Fruit fly (Drosophila melanogaster): ENCODE results near the gene CG2004.
A peak's percentile ranks its signal among the peaks of the same experiment; 100 is the strongest.

CG2004 gene

dm6 chrX:8714064-8715046 lies at the start of gene CG2004, which contains the start of gene CG1785 (continued):
- TF ChIP-seq exex (tag; optimal IDR thresholded peaks at IDR 0.05) (peak; percentile 29), CG3281 (GFP tag; optimal IDR thresholded peaks at IDR 0.05) (peak; percentile 87), fu2 (GFP tag; optimal IDR thresholded peaks at IDR 0.05) (peak; percentile 77), caup (GFP tag; optimal IDR thresholded peaks at IDR 0.05; ENCODE audit: severe bottlenecking) (peak; percentile 89), prd (optimal IDR thresholded peaks at IDR 0.05) (no peak), prd (GFP tag; IDR thresholded peaks at IDR 0.05) (peak; percentile 97), CG15601 (tag; optimal IDR thresholded peaks at IDR 0.05) (peak; percentile 77), hb (GFP tag; IDR thresholded peaks at IDR 0.05; ENCODE audit: partially characterized antibody) (peak; percentile 62; the same call in 1 of the 3 replicates), abd-A (tag; optimal IDR thresholded peaks at IDR 0.05) (peak; percentile 67), CG13424 (tag; optimal IDR thresholded peaks at IDR 0.05) (peak; percentile 91), CHES-1-like (GFP tag; optimal IDR thresholded peaks at IDR 0.05) (peak; percentile 72), CG12744 (GFP tag; optimal IDR thresholded peaks at IDR 0.05) (peak; percentile 85), CG2678 (tag; optimal IDR thresholded peaks at IDR 0.05) (peak; percentile 89), CG4282 (GFP tag; optimal IDR thresholded peaks at IDR 0.05) (peak; percentile 37), sug (tag; optimal IDR thresholded peaks at IDR 0.05) (peak; percentile 89), CG3726 (GFP tag; IDR thresholded peaks at IDR 0.05) (peak; percentile 90), amos (GFP tag; IDR thresholded peaks at IDR 0.05; ENCODE audit: partially characterized antibody) (peak; percentile 63), CG12659 (GFP tag; optimal IDR thresholded peaks at IDR 0.05) (peak; percentile 95), Med (GFP tag) (peak; percentile 92), gro (GFP tag; optimal IDR thresholded peaks at IDR 0.05) (peak; percentile 17), CG2116 (GFP tag; optimal IDR thresholded peaks at IDR 0.05) (peak; percentile 80), z (GFP tag; IDR thresholded peaks at IDR 0.05) (no peak), CG15514 (GFP tag; optimal IDR thresholded peaks at IDR 0.05) (peak; percentile 87), Scr (GFP tag; IDR thresholded peaks at IDR 0.05; ENCODE audit: partially characterized antibody) (peak; percentile 80), CG17802 (tag; optimal IDR thresholded peaks at IDR 0.05) (peak; percentile 56), CG16815 (GFP tag; optimal IDR thresholded peaks at IDR 0.05) (peak; percentile 90), CG10654 (GFP tag; optimal IDR thresholded peaks at IDR 0.05) (peak; percentile 88), CG31224 (GFP tag; IDR thresholded peaks at IDR 0.05) (peak; percentile 89), ham (GFP tag; IDR thresholded peaks at IDR 0.05) (peak; percentile 84), Max (GFP tag; optimal IDR thresholded peaks at IDR 0.05) (peak; percentile 95), CG17361 (GFP tag; IDR thresholded peaks at IDR 0.05) (peak; percentile 94), CG17568 (GFP tag; optimal IDR thresholded peaks at IDR 0.05) (no peak), CG15269 (tag; optimal IDR thresholded peaks at IDR 0.05) (peak; percentile 84), row (GFP tag; IDR thresholded peaks at IDR 0.05) (peak; percentile 97), CG8388 (GFP tag; optimal IDR thresholded peaks at IDR 0.05) (peak; percentile 86), Ets65A (GFP tag) (peak; percentile 97), CG3838 (GFP tag; optimal IDR thresholded peaks at IDR 0.05) (peak; percentile 81), Sin3A (optimal IDR thresholded peaks at IDR 0.05) (peak; percentile 84), CG6175 (GFP tag; IDR thresholded peaks at IDR 0.05) (peak; percentile 82), CG1647 (GFP tag; optimal IDR thresholded peaks at IDR 0.05) (peak; percentile 78), emc (GFP tag; optimal IDR thresholded peaks at IDR 0.05) (peak; percentile 58), CoRest (tag; optimal IDR thresholded peaks at IDR 0.05) (peak; percentile 92), Blimp-1 (GFP tag; optimal IDR thresholded peaks at IDR 0.05) (peak; percentile 84), NK7.1 (GFP tag; optimal IDR thresholded peaks at IDR 0.05) (no peak), ci (GFP tag; IDR thresholded peaks at IDR 0.05) (peak; percentile 95), wek (GFP tag; optimal IDR thresholded peaks at IDR 0.05) (peak; percentile 6), CG8765 (GFP tag; IDR thresholded peaks at IDR 0.05) (peak; percentile 95), ems (GFP tag; optimal IDR thresholded peaks at IDR 0.05) (peak; percentile 90)

All from whole organism, embryonic.